Worm (Caenorhabditis elegans) whole organism, L3 larva: ENCODE measurements around the gene sgt-1.
"Not testable (repeated sequence)": the region's sequence is repeated elsewhere in the genome, so short reads cannot be mapped to it uniquely, and the experiment has no call there.

Source experiments
- R02D3.7 ChIP-seq: fragments of 150-350 bp; optimal IDR thresholded peaks from 2 replicates; lab custom pipeline; 2014; ENCODE audit warnings: missing biosample characterization, missing genetic modification characterization
- aly-2 ChIP-seq: fragments of 150-350 bp; optimal IDR thresholded peaks from 2 replicates; lab custom pipeline; 2014; ENCODE audit warnings: missing biosample characterization, missing genetic modification characterization
- ceh-16 ChIP-seq: sonication (generic microtip); optimal IDR thresholded peaks from 2 replicates; lab custom pipeline; 2017; ENCODE audit warnings: missing biosample characterization, missing genetic modification characterization
- ceh-82 ChIP-seq: fragments of 150-350 bp; optimal IDR thresholded peaks from 2 replicates; lab custom pipeline; 2014; ENCODE audit warnings: missing biosample characterization, missing genetic modification characterization
- ceh-9 ChIP-seq: sonication (generic microtip); optimal IDR thresholded peaks from 2 replicates; lab custom pipeline; 2018; ENCODE audit warnings: missing biosample characterization, missing genetic modification characterization
- daf-12 ChIP-seq: fragments of 150-350 bp; optimal IDR thresholded peaks from 2 replicates; lab custom pipeline; 2014; ENCODE audit warnings: missing biosample characterization, missing genetic modification reagents, missing genetic modification characterization
- egl-5 ChIP-seq: fragments of 150-350 bp; optimal IDR thresholded peaks from 2 replicates; lab custom pipeline; 2017; ENCODE audit warnings: missing biosample characterization, missing genetic modification reagents, missing genetic modification characterization, inconsistent platforms
- elt-1 ChIP-seq: fragments of 150-350 bp; optimal IDR thresholded peaks from 2 replicates; lab custom pipeline; 2014; ENCODE audit warnings: missing biosample characterization, missing genetic modification characterization
- elt-2 ChIP-seq: sonication (generic microtip); optimal IDR thresholded peaks from 2 replicates; lab custom pipeline; 2016; ENCODE audit warnings: missing genetic modification reagents, mild to moderate bottlenecking, missing genetic modification characterization, missing compliant biosample characterization
- fkh-10 ChIP-seq: sonication (generic microtip); optimal IDR thresholded peaks from 2 replicates; lab custom pipeline; 2017; ENCODE audit warnings: missing biosample characterization, missing genetic modification reagents, missing genetic modification characterization
- fkh-2 ChIP-seq: fragments of 150-350 bp; optimal IDR thresholded peaks from 2 replicates; lab custom pipeline; 2014; ENCODE audit warnings: missing biosample characterization, missing genetic modification reagents, missing genetic modification characterization
- fos-1 ChIP-seq: fragments of 150-350 bp; optimal IDR thresholded peaks from 2 replicates; lab custom pipeline; 2014; ENCODE audit warnings: missing biosample characterization, missing genetic modification characterization
- hmg-11 ChIP-seq: sonication (generic microtip); optimal IDR thresholded peaks from 2 replicates; lab custom pipeline; 2016; ENCODE audit warnings: missing genetic modification characterization, missing compliant biosample characterization
- jun-1 ChIP-seq: fragments of 150-350 bp; optimal IDR thresholded peaks from 2 replicates; lab custom pipeline; 2014; ENCODE audit warnings: missing biosample characterization, missing genetic modification reagents, missing genetic modification characterization
- lin-15B ChIP-seq: fragments of 150-350 bp; optimal IDR thresholded peaks from 2 replicates; lab custom pipeline; 2014; ENCODE audit warnings: missing biosample characterization, missing genetic modification characterization
- lin-39 ChIP-seq: fragments of 150-350 bp; optimal IDR thresholded peaks from 2 replicates; lab custom pipeline; 2018; ENCODE audit warnings: missing biosample characterization, missing genetic modification reagents, missing genetic modification characterization
- mdl-1 ChIP-seq: fragments of 150-350 bp; optimal IDR thresholded peaks from 2 replicates; lab custom pipeline; 2014; ENCODE audit warnings: missing biosample characterization, missing genetic modification characterization
- mml-1 ChIP-seq: fragments of 150-350 bp; sonication (generic microtip); optimal IDR thresholded peaks from 3 replicates; lab custom pipeline; 2014; ENCODE audit warnings: missing biosample characterization, missing genetic modification characterization
- nhr-237 ChIP-seq: fragments of 150-350 bp; optimal IDR thresholded peaks from 2 replicates; lab custom pipeline; 2014; ENCODE audit warnings: missing biosample characterization, missing genetic modification characterization
- nhr-25 ChIP-seq: sonication (generic microtip); optimal IDR thresholded peaks from 2 replicates; lab custom pipeline; 2017; ENCODE audit warnings: missing biosample characterization, missing genetic modification characterization
- nhr-28 ChIP-seq: fragments of 150-350 bp; optimal IDR thresholded peaks from 2 replicates; lab custom pipeline; 2014; ENCODE audit warnings: missing biosample characterization, missing genetic modification characterization
- nhr-67 ChIP-seq: fragments of 150-350 bp; optimal IDR thresholded peaks from 2 replicates; lab custom pipeline; 2014; ENCODE audit warnings: missing biosample characterization, missing genetic modification characterization
- nhr-76 ChIP-seq: fragments of 150-350 bp; sonication (generic microtip); optimal IDR thresholded peaks from 5 replicates; lab custom pipeline; 2014; ENCODE audit warnings: missing biosample characterization, missing genetic modification characterization
- nhr-77 ChIP-seq: fragments of 150-350 bp; optimal IDR thresholded peaks from 2 replicates; lab custom pipeline; 2014; ENCODE audit warnings: missing biosample characterization, missing genetic modification characterization
- pha-4 ChIP-seq: fragments of 150-350 bp; optimal IDR thresholded peaks from 2 replicates; lab custom pipeline; 2014; ENCODE audit warnings: missing biosample characterization, missing genetic modification reagents, missing genetic modification characterization
- pqm-1 ChIP-seq: fragments of 150-350 bp; optimal IDR thresholded peaks from 2 replicates; lab custom pipeline; 2017; ENCODE audit warnings: missing biosample characterization, missing genetic modification characterization, inconsistent platforms
- sea-2 ChIP-seq: fragments of 150-350 bp; sonication (generic microtip); optimal IDR thresholded peaks from 4 replicates; lab custom pipeline; 2014; ENCODE audit warnings: missing biosample characterization, missing genetic modification reagents, missing genetic modification characterization
- skn-1 ChIP-seq: fragments of 150-350 bp; optimal IDR thresholded peaks from 2 replicates; lab custom pipeline; 2014; ENCODE audit warnings: missing biosample characterization, missing genetic modification characterization
- unc-62 ChIP-seq: fragments of 150-350 bp; sonication (generic microtip); optimal IDR thresholded peaks from 4 replicates; lab custom pipeline; 2014; ENCODE audit warnings: missing biosample characterization, missing genetic modification reagents, missing genetic modification characterization
- zag-1 ChIP-seq: fragments of 150-350 bp; optimal IDR thresholded peaks from 2 replicates; lab custom pipeline; 2014; ENCODE audit warnings: missing biosample characterization, missing genetic modification characterization
- ztf-11 ChIP-seq: fragments of 150-350 bp; optimal IDR thresholded peaks from 2 replicates; lab custom pipeline; 2014; ENCODE audit warnings: missing biosample characterization, missing genetic modification characterization
- ztf-4 ChIP-seq: fragments of 150-350 bp; optimal IDR thresholded peaks from 2 replicates; lab custom pipeline; 2014; ENCODE audit warnings: missing biosample characterization, missing genetic modification characterization

sgt-1 gene

ce11 chrII:4932727-4933126 lies 29.1 kb upstream of the sgt-1 start, which contains the start of gene msp-152:
Gene msp-152, plus strand, starts transcription at chrII:4933027.
- TF ChIP-seq nhr-67, mdl-1, daf-12 (tag; lab: Kevin White, UChicago): not testable (repeated sequence)

DNA sequence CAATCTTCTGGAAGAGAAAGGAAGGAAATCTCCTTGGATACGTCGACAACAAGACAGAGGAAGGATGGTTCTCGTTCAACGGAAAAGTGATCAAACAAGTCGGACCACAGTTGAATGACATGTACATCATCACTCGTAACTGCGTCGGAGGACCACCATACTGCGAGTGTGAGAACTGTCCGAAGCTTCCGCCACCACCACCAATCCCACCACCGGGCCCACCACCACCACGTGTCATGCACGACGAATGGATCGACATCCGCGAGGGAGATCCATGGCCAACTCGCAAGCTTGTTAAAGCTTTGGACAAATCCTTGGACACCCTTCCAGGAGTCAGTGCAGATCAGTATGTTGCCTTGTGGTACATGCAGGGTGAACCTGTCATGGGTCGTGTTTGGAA lies 27.7 kb upstream of the sgt-1 start:
- TF ChIP-seq nhr-67 (tag; lab: Kevin White, UChicago) (no peak), ceh-9 (tag; lab: Kevin White, UChicago) (no peak), nhr-77 (tag; lab: Kevin White, UChicago) (no peak), nhr-28 (tag; lab: Kevin White, UChicago) (no peak), pqm-1 (tag; lab: Kevin White, UChicago) (no peak), lin-15B (tag; lab: Kevin White, UChicago) (no peak), hmg-11 (tag; lab: Kevin White, UChicago) (no peak)

DNA sequence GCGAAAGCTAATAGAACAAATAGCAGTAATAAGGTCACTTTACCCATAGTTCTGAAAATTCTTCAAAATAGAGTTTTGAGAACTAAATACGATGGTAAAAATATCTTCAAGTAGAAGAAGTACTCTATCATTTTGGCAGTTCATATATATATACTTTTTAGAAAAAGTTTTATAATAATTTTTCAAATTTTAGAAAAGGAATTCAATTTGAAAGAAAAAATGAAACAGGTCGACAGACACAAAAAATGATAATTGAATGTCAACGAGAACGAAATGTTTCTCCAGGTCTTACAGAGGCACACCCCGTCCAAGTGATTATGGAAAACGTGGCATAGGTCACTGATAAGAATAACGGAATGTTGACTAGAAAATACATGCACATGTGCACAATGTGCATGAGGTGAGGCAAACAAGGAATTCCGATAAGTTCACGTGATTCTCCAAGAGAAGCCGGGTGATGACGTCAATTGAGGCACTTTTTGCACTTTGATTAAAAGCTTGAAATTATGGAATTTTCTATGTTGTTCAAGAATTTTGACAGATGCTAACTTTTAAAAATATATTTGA lies 21.7 kb upstream of the sgt-1 start, which contains the start of gene aagr-2:
aagr-2 (minus strand) TSS at position 51 of the 567 bp plus-strand sequence.
- TF ChIP-seq zag-1 (tag; lab: Kevin White, UChicago) (no peak), unc-62 (GFP tag; lab: Kevin White, UChicago) (no peak), elt-2 (tag; lab: Kevin White, UChicago) (peak; percentile 100), jun-1 (peak; percentile 76), fos-1 (tag; lab: Kevin White, UChicago) (no peak), pqm-1 (tag; lab: Kevin White, UChicago) (peak; percentile 96), aly-2 (tag; lab: Kevin White, UChicago) (no peak), pha-4 (tag; lab: Kevin White, UChicago) (peak; percentile 74)
- TF ChIP-seq, all 47 proteins: peak for 4

ce11 chrII:4924729-4925128 lies 21.1 kb upstream of the sgt-1 start:
- TF ChIP-seq fos-1 (tag; lab: Kevin White, UChicago) (no peak), unc-62 (GFP tag; lab: Kevin White, UChicago) (no peak), mml-1 (no peak), skn-1 (no peak), hmg-11 (tag; lab: Kevin White, UChicago) (no peak), nhr-76 (tag; lab: Kevin White, UChicago) (no peak), nhr-28 (tag; lab: Kevin White, UChicago) (no peak), elt-1 (tag; lab: Kevin White, UChicago) (no peak), lin-39 (tag; lab: Kevin White, UChicago) (no peak), sea-2 (GFP tag; lab: Kevin White, UChicago) (no peak), R02D3.7 (no peak), ceh-82 (tag; lab: Kevin White, UChicago) (no peak), egl-5 (tag; lab: Kevin White, UChicago) (no peak), nhr-237 (tag; lab: Kevin White, UChicago) (no peak), ztf-11 (tag; lab: Kevin White, UChicago) (no peak), ceh-16 (tag; lab: Kevin White, UChicago) (no peak), daf-12 (tag; lab: Kevin White, UChicago) (no peak), fkh-2 (tag; lab: Kevin White, UChicago) (no peak), nhr-67 (tag; lab: Kevin White, UChicago) (no peak)

- peak; percentile 80 for TF ChIP-seq elt-2 (tag; lab: Kevin White, UChicago)
- no peak for TF ChIP-seq ztf-4
- peak; percentile 32 for TF ChIP-seq pqm-1 (tag; lab: Kevin White, UChicago)
- no peak for TF ChIP-seq fkh-10
- peak; percentile 11 for TF ChIP-seq nhr-25 (tag; lab: Kevin White, UChicago)
Measured at ce11 chrII:4920608-4921007, 17.0 kb upstream of the sgt-1 start.
